Worm (Caenorhabditis elegans) whole organism, midembryonic: Measurements from ENCODE around the gene plk-1.

Source experiments
- T22C8.4 ChIP-seq: fragments of 200-800 bp; sonication (Bioruptor generic); IDR thresholded peaks from 2 replicates; pipeline ENCODE4 v1.3.6; 2022; ENCODE audit warnings: missing genetic modification characterization, missing compliant biosample characterization
- ref-1 ChIP-seq: fragments of 200-800 bp; sonication (Bioruptor generic); conservative IDR thresholded peaks from 2 replicates; pipeline ENCODE4 v1.3.6; 2022; ENCODE audit warnings: missing genetic modification reagents, missing genetic modification characterization, missing compliant biosample characterization

DNA sequence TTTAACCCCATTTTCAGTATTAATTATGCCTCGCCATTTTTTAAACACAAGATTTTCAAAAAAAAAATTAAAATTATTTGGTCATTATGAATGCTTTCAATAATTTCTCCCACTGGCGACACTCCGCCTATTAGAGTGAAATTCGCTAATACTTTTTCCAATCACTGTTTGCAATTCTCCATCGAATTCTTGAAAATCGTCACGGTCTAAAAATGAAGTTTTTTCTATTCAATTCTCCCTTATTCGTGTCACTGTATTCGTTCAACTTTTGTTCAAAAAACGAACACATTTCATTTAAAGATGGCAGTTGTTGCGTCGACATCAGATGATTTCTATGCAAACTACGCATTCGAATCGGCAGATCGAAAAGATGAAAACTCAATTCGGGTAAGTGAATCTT lies 7.3 kb downstream of the plk-1 start, which contains the start of gene C14B9.3:
- TF ChIP-seq T22C8.4 (no peak), ref-1 (GFP tag; lab: Robert Waterston, UW) (no peak)
